Worm (Caenorhabditis elegans): ENCODE measurements around the gene txt-6.

DNA sequence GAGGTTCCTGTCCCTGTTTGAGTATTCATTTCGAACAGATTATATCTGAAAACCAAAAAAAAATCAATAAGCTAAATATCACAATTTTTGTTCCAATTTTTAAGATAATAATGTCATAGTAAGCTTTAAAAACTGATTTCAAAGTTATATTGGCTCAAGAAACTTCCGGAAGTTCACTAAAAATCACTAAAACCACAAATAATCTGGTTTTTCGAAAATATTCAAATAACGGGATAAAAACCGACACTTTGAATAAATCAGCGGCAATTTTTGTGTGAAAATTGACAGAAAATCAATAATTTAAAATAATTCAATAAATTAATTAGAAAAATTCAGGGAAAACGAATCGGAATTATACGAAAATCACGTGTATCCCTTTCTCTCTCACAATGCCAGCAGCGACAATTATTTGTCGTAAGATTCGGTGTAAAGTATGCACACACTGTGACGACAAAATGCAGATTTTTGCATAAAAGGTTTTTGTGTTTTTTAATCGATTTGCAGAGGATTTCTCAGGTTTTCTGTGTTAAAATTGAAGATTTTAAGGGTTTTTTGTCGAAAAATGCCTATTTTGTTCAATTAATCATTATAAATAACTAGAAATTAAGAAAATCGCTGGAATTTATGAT, 36.6 kb downstream of the txt-6 start, which contains the start of gene sut-2:
- TF ChIP-seq nhr-11 (tag; optimal IDR thresholded peaks at IDR 0.05) (no peak), ama-1 (optimal IDR thresholded peaks at IDR 0.05) (peak; percentile 10), ztf-11 (tag; optimal IDR thresholded peaks at IDR 0.05) (no peak)

All from whole organism, L2 larva.